Worm (Caenorhabditis elegans) whole organism, L1 larva: ENCODE data around the gene cyp-35A5.

Source experiments
- ama-1 ChIP-seq: fragments of 150-350 bp; optimal IDR thresholded peaks from 2 replicates; lab custom pipeline; 2014
- jun-1 ChIP-seq: fragments of 150-350 bp; optimal IDR thresholded peaks from 2 replicates; lab custom pipeline; 2014; ENCODE audit warnings: missing biosample characterization, missing genetic modification reagents, missing genetic modification characterization
- lir-3 ChIP-seq: sonication (generic microtip); optimal IDR thresholded peaks from 2 replicates; lab custom pipeline; 2016; ENCODE audit warnings: mild to moderate bottlenecking, missing genetic modification characterization, moderate library complexity, missing compliant biosample characterization; ENCODE audit not compliant: poor library complexity
- nhr-47 ChIP-seq: sonication (generic microtip); optimal IDR thresholded peaks from 2 replicates; lab custom pipeline; 2016; ENCODE audit warnings: mild to moderate bottlenecking, missing genetic modification characterization, moderate library complexity, missing compliant biosample characterization
- zip-4 ChIP-seq: fragments of 200-800 bp; sonication (Bioruptor generic); optimal IDR thresholded peaks from 2 replicates; lab custom pipeline; 2018; ENCODE audit warnings: mild to moderate bottlenecking, missing genetic modification characterization, moderate library complexity, missing compliant biosample characterization

DNA sequence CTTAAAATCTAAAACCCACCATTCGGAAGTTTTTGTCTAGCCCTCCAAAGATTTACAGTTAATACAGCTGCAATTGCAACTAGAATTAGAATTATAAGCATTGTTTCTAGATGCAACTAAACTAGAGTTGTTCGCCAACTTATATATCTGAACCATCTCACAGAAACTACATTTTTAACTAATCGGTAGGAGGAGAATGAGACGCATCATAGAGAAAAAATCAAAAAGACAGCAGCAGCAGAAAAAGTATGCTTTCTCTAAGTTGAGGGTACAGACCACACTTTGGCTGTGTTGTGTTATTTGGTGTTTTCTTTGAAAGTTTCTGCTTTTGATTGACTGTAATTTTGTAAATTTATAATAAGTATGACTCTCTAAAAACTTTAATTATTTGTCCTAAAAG is 27.6 kb downstream of the cyp-35A5 start, which contains the start of gene cyp-34A7:
- TF ChIP-seq ama-1 (lab: Kevin White, UChicago) (no peak), zip-4 (GFP tag; lab: Kevin White, UChicago) (no peak), nhr-47 (no peak), jun-1 (tag; lab: Kevin White, UChicago) (no peak), lir-3 (tag; lab: Kevin White, UChicago) (no peak)
